In the genomic region with DNA sequence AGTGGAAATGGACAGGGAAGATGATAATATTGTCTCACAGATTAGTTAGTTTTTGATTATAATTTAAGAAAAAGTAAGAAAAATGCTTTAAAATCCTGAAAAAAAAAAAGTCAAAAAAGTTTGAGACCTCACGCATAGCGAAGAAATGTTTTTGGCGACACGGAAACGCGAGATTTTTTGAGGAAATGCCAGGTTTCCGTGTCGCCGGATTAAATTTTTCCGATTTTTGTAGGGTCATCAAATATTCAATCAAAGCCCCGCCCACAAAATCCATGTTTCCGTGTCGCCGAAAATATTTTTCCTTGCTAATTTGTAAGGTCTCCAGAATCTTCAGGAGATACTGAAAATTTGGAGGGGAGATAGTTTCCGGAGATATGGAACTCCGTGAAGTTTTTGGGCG, we compare ENCODE assay signal across 4 worm cellular contexts.
TF ChIP-seq lines count a peak whose summit lies in the region.

No protein-coding gene starts in this region.

TF ChIP-seq in whole organism, L1 larva, 84 proteins besides CTCF, POLR2A, EP300 and RAD21 (continues in another document):
- TF ChIP-seq lin-14 (GFP tag; optimal IDR thresholded peaks at IDR 0.05; lab: Kevin White, UChicago), result no peak
- TF ChIP-seq irx-1 (tag; optimal IDR thresholded peaks at IDR 0.05; lab: Kevin White, UChicago), result no peak
- no peak for TF ChIP-seq nhr-20 (tag; optimal IDR thresholded peaks at IDR 0.05; lab: Kevin White, UChicago)
- no peak for TF ChIP-seq ztf-4 (tag; optimal IDR thresholded peaks at IDR 0.05; lab: Kevin White, UChicago)
- no peak for TF ChIP-seq dsc-1 (tag; optimal IDR thresholded peaks at IDR 0.05; lab: Kevin White, UChicago)
- TF ChIP-seq lir-3 (tag; optimal IDR thresholded peaks at IDR 0.05; lab: Kevin White, UChicago; ENCODE audit: poor library complexity), result peak; percentile 56
- TF ChIP-seq rnt-1 (tag; optimal IDR thresholded peaks at IDR 0.05; lab: Kevin White, UChicago), result peak; percentile 40
- TF ChIP-seq efl-1 (optimal IDR thresholded peaks at IDR 0.05; lab: Kevin White, UChicago), result no peak
- TF ChIP-seq efl-1 (GFP tag; optimal IDR thresholded peaks at IDR 0.05 in 1 of 2; lab: Kevin White, UChicago), result peak in 1 of 2 experiments; percentile 72
- TF ChIP-seq lin-35 (GFP tag; optimal IDR thresholded peaks at IDR 0.05; lab: Kevin White, UChicago), result no peak
- TF ChIP-seq mab-9 (GFP tag; IDR thresholded peaks at IDR 0.05; lab: Robert Waterston, UW), result no peak
- no peak for TF ChIP-seq C34B4.2 (tag; optimal IDR thresholded peaks at IDR 0.05; lab: Kevin White, UChicago)
- TF ChIP-seq blmp-1 (tag; optimal IDR thresholded peaks at IDR 0.05; lab: Kevin White, UChicago), result no peak
- TF ChIP-seq snpc-4 (tag; optimal IDR thresholded peaks at IDR 0.05; lab: Kevin White, UChicago), result no peak
- no peak for TF ChIP-seq mdl-1 (tag; optimal IDR thresholded peaks at IDR 0.05; lab: Kevin White, UChicago)
- TF ChIP-seq tbx-2 (tag; optimal IDR thresholded peaks at IDR 0.05; lab: Kevin White, UChicago), result no peak
- no peak for TF ChIP-seq pag-3 (tag; optimal IDR thresholded peaks at IDR 0.05; lab: Kevin White, UChicago; ENCODE audit: borderline replicate concordance, insufficient read depth)
- no peak for TF ChIP-seq ceh-90 (tag; optimal IDR thresholded peaks at IDR 0.05; lab: Kevin White, UChicago)
- no peak for TF ChIP-seq fkh-8 (tag; optimal IDR thresholded peaks at IDR 0.05; lab: Kevin White, UChicago)
- peak; percentile 21 for TF ChIP-seq fkh-4 (tag; optimal IDR thresholded peaks at IDR 0.05; lab: Kevin White, UChicago; ENCODE audit: borderline replicate concordance)
- no peak for TF ChIP-seq ets-5 (GFP tag; IDR thresholded peaks at IDR 0.05; lab: Robert Waterston, UW)
- TF ChIP-seq ama-1 (optimal IDR thresholded peaks at IDR 0.05; lab: Kevin White, UChicago), result no peak

TF ChIP-seq in whole organism, L4 larva, 104 proteins besides CTCF, POLR2A, EP300 and RAD21:
- TF ChIP-seq nhr-10 (tag; optimal IDR thresholded peaks at IDR 0.05; lab: Kevin White, UChicago) (no peak), mes-2 (tag; optimal IDR thresholded peaks at IDR 0.05; lab: Kevin White, UChicago; ENCODE audit: poor library complexity, severe bottlenecking) (peak; percentile 53)

TF ChIP-seq in whole organism, late embryonic, 69 proteins besides CTCF, POLR2A, EP300 and RAD21:
- TF ChIP-seq rnt-1 (tag; optimal IDR thresholded peaks at IDR 0.05; lab: Kevin White, UChicago), result no peak
- peak; percentile 51 for TF ChIP-seq ceh-31 (tag; optimal IDR thresholded peaks at IDR 0.05; lab: Kevin White, UChicago)
TF ChIP-seq in whole organism, late embryonic: peak in this region for 1.

TF ChIP-seq in whole organism, young adult, 124 proteins besides CTCF, POLR2A, EP300 and RAD21:
- TF ChIP-seq ceh-100 (GFP tag; IDR thresholded peaks at IDR 0.05; lab: Robert Waterston, UW) (peak; percentile 39), hmg-20 (GFP tag; IDR thresholded peaks at IDR 0.05; lab: Robert Waterston, UW) (no peak), rec-8 (tag; optimal IDR thresholded peaks at IDR 0.05; lab: Kevin White, UChicago) (no peak), madf-3 (GFP tag; IDR thresholded peaks at IDR 0.05; lab: Robert Waterston, UW) (0 out of 2 replicates have a peak, but pooled peaks have one; percentile 48)
TF ChIP-seq in whole organism, young adult: peak in this region for 2.
